Worm (Caenorhabditis elegans) whole organism, young adult: ENCODE results near the gene srh-264.

Experiments used
- B0035.1 ChIP-seq: sonication (generic microtip); optimal IDR thresholded peaks from 2 replicates; lab custom pipeline; 2016; ENCODE audit warnings: missing genetic modification characterization, mild to moderate bottlenecking, missing compliant biosample characterization, missing genotype, missing genetic modification reagents
- F39B2.1 ChIP-seq: fragments of 200-800 bp; sonication (Bioruptor generic); IDR thresholded peaks from 2 replicates; pipeline ENCODE4 v1.3.6; 2022; ENCODE audit warnings: missing genetic modification reagents, missing genetic modification characterization, missing compliant biosample characterization
- F49E8.2 ChIP-seq: sonication (generic microtip); optimal IDR thresholded peaks from 3 replicates; lab custom pipeline; 2017; ENCODE audit warnings: missing genetic modification characterization, mild to moderate bottlenecking, missing compliant biosample characterization, antibody characterized with exemption, moderate library complexity; ENCODE audit not compliant: insufficient read depth
- F52B5.7 ChIP-seq: sonication (generic microtip); optimal IDR thresholded peaks from 2 replicates; lab custom pipeline; 2016; ENCODE audit warnings: mild to moderate bottlenecking, missing genetic modification characterization, missing compliant biosample characterization
- F57A8.1 ChIP-seq: fragments of 200-800 bp; sonication (Bioruptor generic); optimal IDR thresholded peaks from 2 replicates; lab custom pipeline; 2018; ENCODE audit warnings: mild to moderate bottlenecking, missing genetic modification characterization, moderate library complexity, missing compliant biosample characterization
- F57C9.4 ChIP-seq: sonication (generic microtip); optimal IDR thresholded peaks from 2 replicates; lab custom pipeline; 2017; ENCODE audit warnings: mild to moderate bottlenecking, missing genetic modification characterization, missing compliant biosample characterization
- K11D2.4 ChIP-seq: fragments of 200-800 bp; sonication (Bioruptor generic); IDR thresholded peaks from 2 replicates; pipeline ENCODE4 v1.3.6; 2022; ENCODE audit warnings: missing genetic modification reagents, missing genetic modification characterization, missing compliant biosample characterization
- K12H6.12 ChIP-seq: fragments of 200-800 bp; sonication (Bioruptor generic); optimal IDR thresholded peaks from 2 replicates; lab custom pipeline; 2018; ENCODE audit warnings: mild to moderate bottlenecking, missing genetic modification characterization, missing compliant biosample characterization
- Y53G8AR.9 ChIP-seq: fragments of 200-800 bp; sonication (Bioruptor generic); conservative IDR thresholded peaks from 2 replicates; pipeline ENCODE4 v1.3.6; 2022; ENCODE audit warnings: missing genetic modification reagents, missing genetic modification characterization, missing compliant biosample characterization
- Y95B8A.8 ChIP-seq: fragments of 200-800 bp; sonication (Bioruptor generic); IDR thresholded peaks from 2 replicates; pipeline ENCODE4 v1.3.6; 2022; ENCODE audit warnings: missing genetic modification reagents, missing genetic modification characterization, missing compliant biosample characterization
- ZK185.1 ChIP-seq: sonication (generic microtip); optimal IDR thresholded peaks from 2 replicates; lab custom pipeline; 2016; ENCODE audit warnings: mild to moderate bottlenecking, missing genetic modification characterization, missing compliant biosample characterization; ENCODE audit not compliant: poor library complexity, severe bottlenecking
- ama-1 ChIP-seq, 3 experiments: fragments of 150-350 bp in 1 of 3; sonication (generic microtip) in 2 of 3; optimal IDR thresholded peaks; 2 replicates each; lab custom pipeline; 2014 to 2018; ENCODE audit warnings: missing biosample characterization in 2 of 3, missing genetic modification characterization in 2 of 3, missing genetic modification reagents in 2 of 3
- aptf-2 ChIP-seq: fragments of 200-800 bp; sonication (Bioruptor generic); conservative IDR thresholded peaks from 2 replicates; pipeline ENCODE4 v1.3.6; 2022; ENCODE audit warnings: missing genetic modification reagents, missing genetic modification characterization, missing compliant biosample characterization
- athp-1 ChIP-seq: sonication (generic microtip); optimal IDR thresholded peaks from 2 replicates; lab custom pipeline; 2017; ENCODE audit warnings: mild to moderate bottlenecking, missing genetic modification characterization, missing compliant biosample characterization
- attf-3 ChIP-seq: fragments of 200-800 bp; sonication (Bioruptor generic); conservative IDR thresholded peaks from 2 replicates; pipeline ENCODE4 v1.3.6; 2022; ENCODE audit warnings: missing genetic modification reagents, missing genetic modification characterization, missing compliant biosample characterization
- bed-1 ChIP-seq: fragments of 200-800 bp; sonication (Bioruptor generic); IDR thresholded peaks from 2 replicates; pipeline ENCODE4 v1.3.6; 2022; ENCODE audit warnings: missing genetic modification reagents, missing genetic modification characterization, missing compliant biosample characterization
- ceh-100 ChIP-seq: fragments of 200-800 bp; sonication (Bioruptor generic); IDR thresholded peaks from 2 replicates; pipeline ENCODE4 v1.3.6; 2022; ENCODE audit warnings: missing genetic modification reagents, missing genetic modification characterization, missing compliant biosample characterization
- ceh-58 ChIP-seq: fragments of 200-800 bp; sonication (Bioruptor generic); IDR thresholded peaks from 2 replicates; pipeline ENCODE4 v1.3.6; 2022; ENCODE audit warnings: missing genetic modification characterization, missing compliant biosample characterization
- chd-7 ChIP-seq: sonication (generic microtip); optimal IDR thresholded peaks from 2 replicates; lab custom pipeline; 2016; ENCODE audit warnings: mild to moderate bottlenecking, missing genetic modification characterization, moderate library complexity, missing compliant biosample characterization
- dpl-1 ChIP-seq: fragments of 150-350 bp; optimal IDR thresholded peaks from 2 replicates; lab custom pipeline; 2014; ENCODE audit warnings: missing biosample characterization, missing genetic modification reagents, missing genetic modification characterization
- egl-44 ChIP-seq: fragments of 200-800 bp; sonication (Bioruptor generic); IDR thresholded peaks from 2 replicates; pipeline ENCODE4 v1.3.6; 2022; ENCODE audit warnings: missing genetic modification reagents, missing genetic modification characterization, missing compliant biosample characterization
- ekl-4 ChIP-seq: fragments of 200-800 bp; sonication (Bioruptor generic); IDR thresholded peaks from 2 replicates; pipeline ENCODE4 v1.3.6; 2022; ENCODE audit warnings: missing genetic modification reagents, missing genetic modification characterization, missing compliant biosample characterization
- ets-4 ChIP-seq: fragments of 200-800 bp; sonication (Bioruptor generic); optimal IDR thresholded peaks from 2 replicates; lab custom pipeline; 2018; ENCODE audit warnings: mild to moderate bottlenecking, missing genetic modification characterization, missing compliant biosample characterization
- gei-17 ChIP-seq: fragments of 200-800 bp; sonication (Bioruptor generic); optimal IDR thresholded peaks from 2 replicates; lab custom pipeline; 2018; ENCODE audit warnings: mild to moderate bottlenecking, missing genetic modification characterization, missing compliant biosample characterization
- him-1 ChIP-seq: sonication (generic microtip); optimal IDR thresholded peaks from 2 replicates; lab custom pipeline; 2016; ENCODE audit warnings: missing genotype, missing genetic modification reagents, missing genetic modification characterization, missing compliant biosample characterization
- hrde-1 ChIP-seq: sonication (generic microtip); optimal IDR thresholded peaks from 2 replicates; lab custom pipeline; 2016; ENCODE audit warnings: missing genetic modification characterization, mild to moderate bottlenecking, missing compliant biosample characterization, moderate library complexity, missing genotype, missing genetic modification reagents, borderline replicate concordance
- let-526 ChIP-seq: fragments of 200-800 bp; sonication (Bioruptor generic); IDR thresholded peaks from 2 replicates; pipeline ENCODE4 v1.3.6; 2022; ENCODE audit warnings: missing genetic modification reagents, missing genetic modification characterization, missing compliant biosample characterization
- let-607 ChIP-seq, 2 experiments: fragments of 200-800 bp in 1 of 2; sonication (Bioruptor generic) in 1 of 2; sonication (generic microtip) in 1 of 2; optimal IDR thresholded peaks; 2 replicates each; lab custom pipeline; 2016 to 2018; ENCODE audit warnings: mild to moderate bottlenecking in 2 of 2, missing compliant biosample characterization in 2 of 2, missing genetic modification characterization in 2 of 2, moderate library complexity in 2 of 2, missing genotype in 1 of 2
- lir-1 ChIP-seq: fragments of 200-800 bp; sonication (Bioruptor generic); conservative IDR thresholded peaks from 2 replicates; pipeline ENCODE4 v1.3.6; 2022; ENCODE audit warnings: missing genetic modification reagents, missing genetic modification characterization, missing compliant biosample characterization
- lsy-27 ChIP-seq: sonication (generic microtip); optimal IDR thresholded peaks from 2 replicates; lab custom pipeline; 2017; ENCODE audit warnings: missing genetic modification characterization, mild to moderate bottlenecking, missing compliant biosample characterization, antibody characterized with exemption, missing genotype, borderline replicate concordance; ENCODE audit not compliant: insufficient read depth
- madf-10 ChIP-seq: sonication (generic microtip); optimal IDR thresholded peaks from 2 replicates; lab custom pipeline; 2016; ENCODE audit warnings: mild to moderate bottlenecking, missing genetic modification characterization, missing compliant biosample characterization
- madf-3 ChIP-seq: fragments of 200-800 bp; sonication (Bioruptor generic); IDR thresholded peaks from 2 replicates; pipeline ENCODE4 v1.3.6; 2022; ENCODE audit warnings: missing genetic modification reagents, missing genetic modification characterization, missing compliant biosample characterization
- mel-28 ChIP-seq: sonication (generic microtip); optimal IDR thresholded peaks from 2 replicates; lab custom pipeline; 2016; ENCODE audit warnings: borderline replicate concordance, mild to moderate bottlenecking, missing genetic modification characterization, missing compliant biosample characterization
- nfya-2 ChIP-seq: fragments of 200-800 bp; sonication (Bioruptor generic); IDR thresholded peaks from 2 replicates; pipeline ENCODE4 v1.3.6; 2022; ENCODE audit warnings: missing genetic modification reagents, missing genetic modification characterization, missing compliant biosample characterization
- nfyb-1 ChIP-seq: fragments of 200-800 bp; sonication (Bioruptor generic); IDR thresholded peaks from 2 replicates; pipeline ENCODE4 v1.3.6; 2022; ENCODE audit warnings: missing genetic modification reagents, missing genetic modification characterization, missing compliant biosample characterization
- nhr-27 ChIP-seq: fragments of 200-800 bp; sonication (Bioruptor generic); optimal IDR thresholded peaks from 2 replicates; lab custom pipeline; 2018; ENCODE audit warnings: mild to moderate bottlenecking, missing genetic modification characterization, moderate library complexity, missing compliant biosample characterization
- snpc-1.1 ChIP-seq: sonication (generic microtip); optimal IDR thresholded peaks from 2 replicates; lab custom pipeline; 2017; ENCODE audit warnings: missing genetic modification characterization, mild to moderate bottlenecking, missing compliant biosample characterization, antibody characterized with exemption, moderate library complexity, missing genotype, missing genetic modification reagents; ENCODE audit not compliant: insufficient read depth
- somi-1 ChIP-seq: fragments of 200-800 bp; sonication (Bioruptor generic); optimal IDR thresholded peaks from 2 replicates; lab custom pipeline; 2018; ENCODE audit warnings: mild to moderate bottlenecking, missing genetic modification characterization, missing compliant biosample characterization
- unc-130 ChIP-seq: sonication (generic microtip); optimal IDR thresholded peaks from 2 replicates; lab custom pipeline; 2016; ENCODE audit warnings: missing genetic modification reagents, missing genetic modification characterization, missing compliant biosample characterization
- unc-62 ChIP-seq: fragments of 150-350 bp; optimal IDR thresholded peaks from 2 replicates; lab custom pipeline; 2014; ENCODE audit warnings: missing biosample characterization, missing genetic modification reagents, missing genetic modification characterization
- ztf-6 ChIP-seq: fragments of 200-800 bp; sonication (Bioruptor generic); IDR thresholded peaks from 2 replicates; pipeline ENCODE4 v1.3.6; 2022; ENCODE audit warnings: missing genetic modification reagents, missing genetic modification characterization, missing compliant biosample characterization

The srh-264 gene

DNA sequence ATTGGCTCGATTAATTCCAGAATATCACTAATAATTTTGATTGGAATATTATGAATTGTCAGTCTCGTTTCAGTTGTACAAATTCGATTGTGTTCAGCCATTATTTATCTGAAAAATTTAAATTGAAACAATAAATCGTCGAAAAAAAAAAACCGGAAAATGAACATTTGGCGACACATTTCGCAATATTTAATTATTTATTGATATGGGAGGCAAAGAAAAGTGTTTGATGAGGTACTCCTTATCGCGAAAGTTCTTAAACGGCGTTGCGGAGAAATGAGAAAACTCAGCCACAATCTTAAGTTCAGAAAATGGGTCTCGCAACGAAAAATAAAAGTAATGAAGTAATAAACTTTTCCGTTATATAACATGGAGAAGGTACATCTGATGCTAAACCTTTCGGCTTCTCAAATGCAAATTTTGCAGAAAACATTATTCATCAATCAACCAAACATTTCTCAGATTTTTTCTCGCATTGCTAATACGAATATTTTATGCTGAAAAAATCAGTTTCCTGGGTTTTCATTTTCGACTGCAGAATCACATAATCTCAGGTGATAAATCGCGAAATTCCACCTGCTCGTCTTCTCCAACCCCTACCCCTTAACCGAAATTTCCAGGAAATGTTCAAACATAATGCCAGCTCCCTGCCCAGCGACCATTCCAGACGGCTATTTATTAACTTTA lies 14.1 kb upstream of the srh-264 start, which contains the start of the genes T06E6.15 and sri-7:
T06E6.15 (minus strand) TSS at position 101 of the 687 bp plus-strand sequence.
sri-7 (plus strand) TSS at position 637 of the 687 bp plus-strand sequence.
- TF ChIP-seq snpc-1.1 (tag; lab: Kevin White, UChicago): no peak
- no peak for TF ChIP-seq nfyb-1 (GFP tag; lab: Robert Waterston, UW)
- TF ChIP-seq mel-28 (tag; lab: Kevin White, UChicago): no peak
- no peak for TF ChIP-seq unc-62 (GFP tag; lab: Kevin White, UChicago)
- no peak for TF ChIP-seq ceh-58 (GFP tag; lab: Robert Waterston, UW)
- no peak for TF ChIP-seq F52B5.7 (tag; lab: Kevin White, UChicago)
- no peak for TF ChIP-seq gei-17 (GFP tag; lab: Kevin White, UChicago)
- TF ChIP-seq chd-7 (tag; lab: Kevin White, UChicago): no peak
- TF ChIP-seq lir-1 (GFP tag; lab: Robert Waterston, UW): no peak
- no peak for TF ChIP-seq ekl-4 (GFP tag; lab: Robert Waterston, UW)
- no peak for TF ChIP-seq hrde-1 (tag; lab: Kevin White, UChicago)
- no peak for TF ChIP-seq K12H6.12 (tag; lab: Kevin White, UChicago)
- TF ChIP-seq egl-44 (GFP tag; lab: Robert Waterston, UW): no peak
- no peak for TF ChIP-seq athp-1 (tag; lab: Kevin White, UChicago)
- TF ChIP-seq K11D2.4 (GFP tag; lab: Robert Waterston, UW): no peak
- TF ChIP-seq, all 124 proteins: peak for 0

DNA sequence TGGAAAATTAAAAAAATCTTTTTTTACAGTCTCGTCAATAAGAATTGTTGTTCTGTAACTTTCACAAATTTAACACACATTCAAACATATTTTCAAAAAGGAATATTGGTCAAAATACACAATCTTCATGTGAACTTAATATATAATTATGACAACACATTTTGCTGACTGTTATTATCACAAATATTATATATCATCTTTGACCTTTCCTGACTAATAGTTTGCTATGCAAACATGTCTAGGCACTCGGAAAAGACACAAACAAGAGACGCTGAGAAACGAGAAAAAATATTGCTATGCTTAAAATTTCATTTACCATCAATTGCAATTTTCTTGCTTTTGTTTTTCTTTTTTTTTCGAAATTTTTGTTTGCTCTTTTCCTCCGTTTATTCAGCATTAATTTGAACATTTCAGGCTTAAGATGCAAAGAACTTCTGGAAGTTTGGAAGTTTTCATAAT lies 12.1 kb upstream of the srh-264 start, which contains the start of gene fbxa-135:
fbxa-135 (plus strand) TSS at position 409 of the 459 bp plus-strand sequence.
- TF ChIP-seq ZK185.1 (tag; lab: Kevin White, UChicago) (no peak), dpl-1 (GFP tag; lab: Kevin White, UChicago) (no peak), attf-3 (GFP tag; lab: Robert Waterston, UW) (no peak), let-607 (tag; optimal IDR thresholded peaks at IDR 0.05; lab: Kevin White, UChicago) (no peak), F39B2.1 (GFP tag; lab: Robert Waterston, UW) (no peak), F57C9.4 (no peak), F57A8.1 (GFP tag; lab: Kevin White, UChicago) (no peak), lsy-27 (tag; lab: Kevin White, UChicago) (no peak), let-526 (GFP tag; lab: Robert Waterston, UW) (no peak), him-1 (tag; lab: Kevin White, UChicago) (no peak), nfya-2 (GFP tag; lab: Robert Waterston, UW) (no peak), ama-1 (optimal IDR thresholded peaks at IDR 0.05; lab: Kevin White, UChicago) (no peak), ama-1 (GFP tag; optimal IDR thresholded peaks at IDR 0.05; lab: Kevin White, UChicago) (no peak), madf-10 (no peak), ets-4 (GFP tag; lab: Kevin White, UChicago) (no peak)

ce11 chrV:15404859-15405258 lies 9.1 kb upstream of the srh-264 start, which contains the start of gene srh-258:
Gene srh-258, plus strand, starts transcription at chrV:15405159.
- TF ChIP-seq lir-1 (GFP tag; lab: Robert Waterston, UW): no peak
- no peak for TF ChIP-seq madf-3
- no peak for TF ChIP-seq hrde-1 (tag; lab: Kevin White, UChicago)
- TF ChIP-seq unc-130 (GFP tag; lab: Kevin White, UChicago): no peak
- no peak for TF ChIP-seq bed-1 (GFP tag; lab: Robert Waterston, UW)
- TF ChIP-seq somi-1 (GFP tag; lab: Kevin White, UChicago): no peak
- TF ChIP-seq attf-3 (GFP tag; lab: Robert Waterston, UW): no peak
- TF ChIP-seq Y53G8AR.9 (GFP tag; lab: Robert Waterston, UW): no peak
- TF ChIP-seq aptf-2 (GFP tag; lab: Robert Waterston, UW): no peak
- TF ChIP-seq nfya-2 (GFP tag; lab: Robert Waterston, UW): no peak
- TF ChIP-seq Y95B8A.8 (GFP tag; lab: Robert Waterston, UW): no peak
- TF ChIP-seq F49E8.2: no peak
- TF ChIP-seq ztf-6 (GFP tag; lab: Robert Waterston, UW): no peak
- no peak for TF ChIP-seq B0035.1 (tag; lab: Kevin White, UChicago)
- TF ChIP-seq nhr-27: no peak
- TF ChIP-seq ceh-100 (GFP tag; lab: Robert Waterston, UW): no peak
